Worm (Caenorhabditis elegans) whole organism, L3 larva: Measurements from ENCODE around the gene ZK470.4.
A peak's percentile ranks its signal among the peaks of the same experiment; 100 is the strongest.

Experiments used
- R02D3.7 ChIP-seq: fragments of 150-350 bp; optimal IDR thresholded peaks from 2 replicates; lab custom pipeline; 2014; ENCODE audit warnings: missing biosample characterization, missing genetic modification characterization
- ZK546.5 ChIP-seq: sonication (generic microtip); optimal IDR thresholded peaks from 2 replicates; lab custom pipeline; 2017; ENCODE audit warnings: missing biosample characterization, missing genetic modification characterization
- ceh-28 ChIP-seq: fragments of 150-350 bp; optimal IDR thresholded peaks from 2 replicates; lab custom pipeline; 2014; ENCODE audit warnings: missing biosample characterization, missing genetic modification reagents, missing genetic modification characterization
- daf-12 ChIP-seq: fragments of 150-350 bp; optimal IDR thresholded peaks from 2 replicates; lab custom pipeline; 2014; ENCODE audit warnings: missing biosample characterization, missing genetic modification reagents, missing genetic modification characterization
- egl-27 ChIP-seq: sonication (generic microtip); optimal IDR thresholded peaks from 4 replicates; lab custom pipeline; 2017; ENCODE audit warnings: missing biosample characterization, missing genetic modification reagents, missing genetic modification characterization
- egl-5 ChIP-seq: fragments of 150-350 bp; optimal IDR thresholded peaks from 2 replicates; lab custom pipeline; 2017; ENCODE audit warnings: missing biosample characterization, missing genetic modification reagents, missing genetic modification characterization, inconsistent platforms
- elt-1 ChIP-seq: fragments of 150-350 bp; optimal IDR thresholded peaks from 2 replicates; lab custom pipeline; 2014; ENCODE audit warnings: missing biosample characterization, missing genetic modification characterization
- elt-2 ChIP-seq: sonication (generic microtip); optimal IDR thresholded peaks from 2 replicates; lab custom pipeline; 2016; ENCODE audit warnings: missing genetic modification reagents, mild to moderate bottlenecking, missing genetic modification characterization, missing compliant biosample characterization
- elt-3 ChIP-seq, 3 experiments: fragments of 150-350 bp in 1 of 3; sonication (generic microtip) in 2 of 3; optimal IDR thresholded peaks; 2 replicates in 2 of 3; 4 replicates in 1 of 3; lab custom pipeline; 2014 to 2017; ENCODE audit warnings: missing biosample characterization in 3 of 3, missing genetic modification characterization in 3 of 3
- eor-1 ChIP-seq, 2 experiments: fragments of 150-350 bp; optimal IDR thresholded peaks; 2 replicates each; lab custom pipeline; 2014 to 2018; ENCODE audit warnings: missing biosample characterization in 2 of 2, missing genetic modification characterization in 2 of 2
- fkh-10 ChIP-seq: sonication (generic microtip); optimal IDR thresholded peaks from 2 replicates; lab custom pipeline; 2017; ENCODE audit warnings: missing biosample characterization, missing genetic modification reagents, missing genetic modification characterization
- fkh-2 ChIP-seq: fragments of 150-350 bp; optimal IDR thresholded peaks from 2 replicates; lab custom pipeline; 2014; ENCODE audit warnings: missing biosample characterization, missing genetic modification reagents, missing genetic modification characterization
- fos-1 ChIP-seq: fragments of 150-350 bp; optimal IDR thresholded peaks from 2 replicates; lab custom pipeline; 2014; ENCODE audit warnings: missing biosample characterization, missing genetic modification characterization
- hmg-11 ChIP-seq: sonication (generic microtip); optimal IDR thresholded peaks from 2 replicates; lab custom pipeline; 2016; ENCODE audit warnings: missing genetic modification characterization, missing compliant biosample characterization
- jun-1 ChIP-seq: fragments of 150-350 bp; optimal IDR thresholded peaks from 2 replicates; lab custom pipeline; 2014; ENCODE audit warnings: missing biosample characterization, missing genetic modification reagents, missing genetic modification characterization
- lin-15B ChIP-seq: fragments of 150-350 bp; optimal IDR thresholded peaks from 2 replicates; lab custom pipeline; 2014; ENCODE audit warnings: missing biosample characterization, missing genetic modification characterization
- lin-39 ChIP-seq: fragments of 150-350 bp; optimal IDR thresholded peaks from 2 replicates; lab custom pipeline; 2018; ENCODE audit warnings: missing biosample characterization, missing genetic modification reagents, missing genetic modification characterization
- lsy-12 ChIP-seq: sonication (generic microtip); optimal IDR thresholded peaks from 2 replicates; lab custom pipeline; 2016; ENCODE audit warnings: mild to moderate bottlenecking, missing genetic modification characterization, missing compliant biosample characterization
- mdl-1 ChIP-seq: fragments of 150-350 bp; optimal IDR thresholded peaks from 2 replicates; lab custom pipeline; 2014; ENCODE audit warnings: missing biosample characterization, missing genetic modification characterization
- nfya-1 ChIP-seq: sonication (generic microtip); optimal IDR thresholded peaks from 2 replicates; lab custom pipeline; 2017; ENCODE audit warnings: missing genetic modification characterization, mild to moderate bottlenecking, missing compliant biosample characterization, antibody characterized with exemption, moderate library complexity; ENCODE audit not compliant: insufficient read depth
- nhr-11 ChIP-seq: fragments of 150-350 bp; optimal IDR thresholded peaks from 2 replicates; lab custom pipeline; 2014; ENCODE audit warnings: missing biosample characterization, missing genetic modification characterization
- nhr-12 ChIP-seq: fragments of 150-350 bp; optimal IDR thresholded peaks from 2 replicates; lab custom pipeline; 2014; ENCODE audit warnings: missing biosample characterization, missing genetic modification characterization
- nhr-23 ChIP-seq: fragments of 150-350 bp; optimal IDR thresholded peaks from 2 replicates; lab custom pipeline; 2014; ENCODE audit warnings: missing biosample characterization, missing genetic modification reagents, missing genetic modification characterization
- nhr-237 ChIP-seq: fragments of 150-350 bp; optimal IDR thresholded peaks from 2 replicates; lab custom pipeline; 2014; ENCODE audit warnings: missing biosample characterization, missing genetic modification characterization
- nhr-25 ChIP-seq: sonication (generic microtip); optimal IDR thresholded peaks from 2 replicates; lab custom pipeline; 2017; ENCODE audit warnings: missing biosample characterization, missing genetic modification characterization
- nhr-43 ChIP-seq: sonication (generic microtip); optimal IDR thresholded peaks from 2 replicates; lab custom pipeline; 2016; ENCODE audit warnings: mild to moderate bottlenecking, missing genetic modification characterization, missing compliant biosample characterization; ENCODE audit not compliant: poor library complexity, severe bottlenecking
- nhr-67 ChIP-seq: fragments of 150-350 bp; optimal IDR thresholded peaks from 2 replicates; lab custom pipeline; 2014; ENCODE audit warnings: missing biosample characterization, missing genetic modification characterization
- nhr-77 ChIP-seq: fragments of 150-350 bp; optimal IDR thresholded peaks from 2 replicates; lab custom pipeline; 2014; ENCODE audit warnings: missing biosample characterization, missing genetic modification characterization
- pha-4 ChIP-seq: fragments of 150-350 bp; optimal IDR thresholded peaks from 2 replicates; lab custom pipeline; 2014; ENCODE audit warnings: missing biosample characterization, missing genetic modification reagents, missing genetic modification characterization
- pqm-1 ChIP-seq: fragments of 150-350 bp; optimal IDR thresholded peaks from 2 replicates; lab custom pipeline; 2017; ENCODE audit warnings: missing biosample characterization, missing genetic modification characterization, inconsistent platforms
- sea-2 ChIP-seq: fragments of 150-350 bp; sonication (generic microtip); optimal IDR thresholded peaks from 4 replicates; lab custom pipeline; 2014; ENCODE audit warnings: missing biosample characterization, missing genetic modification reagents, missing genetic modification characterization
- skn-1 ChIP-seq: fragments of 150-350 bp; optimal IDR thresholded peaks from 2 replicates; lab custom pipeline; 2014; ENCODE audit warnings: missing biosample characterization, missing genetic modification characterization
- snpc-4 ChIP-seq: fragments of 150-350 bp; optimal IDR thresholded peaks from 2 replicates; lab custom pipeline; 2014; ENCODE audit warnings: missing biosample characterization, missing genetic modification characterization
- tbx-2 ChIP-seq: sonication (generic microtip); optimal IDR thresholded peaks from 2 replicates; lab custom pipeline; 2016; ENCODE audit warnings: mild to moderate bottlenecking, missing genetic modification characterization, missing compliant biosample characterization
- unc-39 ChIP-seq: sonication (generic microtip); optimal IDR thresholded peaks from 4 replicates; lab custom pipeline; 2017; ENCODE audit warnings: missing biosample characterization, missing genetic modification characterization
- zag-1 ChIP-seq: fragments of 150-350 bp; optimal IDR thresholded peaks from 2 replicates; lab custom pipeline; 2014; ENCODE audit warnings: missing biosample characterization, missing genetic modification characterization
- ztf-11 ChIP-seq: fragments of 150-350 bp; optimal IDR thresholded peaks from 2 replicates; lab custom pipeline; 2014; ENCODE audit warnings: missing biosample characterization, missing genetic modification characterization
- ztf-4 ChIP-seq: fragments of 150-350 bp; optimal IDR thresholded peaks from 2 replicates; lab custom pipeline; 2014; ENCODE audit warnings: missing biosample characterization, missing genetic modification characterization

ZK470.4 gene

DNA sequence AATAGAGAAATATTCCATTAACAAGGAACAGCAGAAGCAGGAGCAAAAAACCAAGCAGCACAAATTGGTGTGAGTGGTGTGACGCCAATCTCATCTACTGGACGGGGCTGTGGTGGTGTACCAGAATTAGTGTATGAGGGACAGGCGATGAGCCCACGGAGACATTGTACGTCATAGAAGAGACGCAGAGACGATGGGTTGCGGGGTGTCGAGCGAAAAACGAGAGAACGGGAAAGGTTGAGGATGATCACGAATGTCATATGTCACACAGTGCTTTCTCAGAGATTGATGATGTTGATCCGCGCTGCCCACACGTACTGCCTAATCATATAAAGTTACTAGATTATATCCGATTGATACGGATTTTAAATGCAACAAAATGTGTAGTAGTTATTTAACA, 18.3 kb upstream of the ZK470.4 start (continued):
- TF ChIP-seq lin-15B (tag; lab: Kevin White, UChicago) = no peak
- TF ChIP-seq zag-1 = no peak
- TF ChIP-seq, all 47 proteins: peak for 6

ce11 chrX:4154784-4155183, 15.2 kb upstream of the ZK470.4 start:
- no peak for TF ChIP-seq nhr-237 (tag; lab: Kevin White, UChicago)
- TF ChIP-seq ceh-28 = no peak
- no peak for TF ChIP-seq elt-2 (tag; lab: Kevin White, UChicago)
- peak; percentile 82 for TF ChIP-seq egl-5 (tag; lab: Kevin White, UChicago)
- no peak for TF ChIP-seq ZK546.5 (tag; lab: Kevin White, UChicago)
- TF ChIP-seq R02D3.7 (tag; lab: Kevin White, UChicago) = no peak
- no peak for TF ChIP-seq nhr-67 (tag; lab: Kevin White, UChicago)
- TF ChIP-seq elt-3 (tag; optimal IDR thresholded peaks at IDR 0.05; lab: Kevin White, UChicago) = no peak
- TF ChIP-seq lin-39 = peak; percentile 92
- TF ChIP-seq fos-1 (tag; lab: Kevin White, UChicago) = no peak
- no peak for TF ChIP-seq zag-1
- TF ChIP-seq ztf-11 = no peak
- TF ChIP-seq nfya-1 (tag; lab: Kevin White, UChicago) = peak; percentile 24
- no peak for TF ChIP-seq pha-4 (tag; lab: Kevin White, UChicago)
- TF ChIP-seq, all 47 proteins: peak for 3

- no peak for TF ChIP-seq elt-1
- peak; percentile 21 for TF ChIP-seq egl-5 (tag; lab: Kevin White, UChicago)
- no peak for TF ChIP-seq eor-1 (tag; optimal IDR thresholded peaks at IDR 0.05; lab: Kevin White, UChicago)
Observed at ce11 chrX:4153343-4153742, 13.8 kb upstream of the ZK470.4 start, which contains the start of gene nck-1. TSS of gene nck-1 (minus strand) at chrX:4153443.

DNA sequence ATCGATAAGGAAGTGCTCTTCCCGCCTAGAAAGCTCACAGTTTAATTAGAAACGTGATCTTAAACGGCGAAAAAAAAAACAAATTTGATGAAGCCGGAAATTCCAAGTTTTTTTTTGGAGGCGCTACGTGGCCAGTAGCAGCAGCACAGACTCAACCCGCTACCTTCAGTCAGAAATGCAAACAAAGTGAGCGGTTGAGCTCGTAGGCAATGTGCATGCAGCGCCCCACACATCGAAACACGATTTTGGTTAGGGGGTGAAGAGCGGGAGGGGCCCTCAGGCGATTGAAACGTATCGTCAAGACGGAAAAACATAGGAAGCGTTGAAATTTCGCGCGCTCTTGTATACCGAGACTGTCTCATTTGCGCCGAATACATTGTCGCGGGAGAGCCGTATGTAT, 11.6 kb upstream of the ZK470.4 start:
- no peak for TF ChIP-seq unc-39 (tag; lab: Kevin White, UChicago)
- no peak for TF ChIP-seq ZK546.5 (tag; lab: Kevin White, UChicago)
- no peak for TF ChIP-seq fos-1 (tag; lab: Kevin White, UChicago)
- TF ChIP-seq nhr-12 (tag; lab: Kevin White, UChicago) = no peak
- no peak for TF ChIP-seq nhr-11 (tag; lab: Kevin White, UChicago)
- no peak for TF ChIP-seq egl-27 (tag; lab: Kevin White, UChicago)
- TF ChIP-seq elt-2 (tag; lab: Kevin White, UChicago) = no peak
- TF ChIP-seq tbx-2 (tag; lab: Kevin White, UChicago) = no peak
- TF ChIP-seq ztf-4 (tag; lab: Kevin White, UChicago) = no peak
- no peak for TF ChIP-seq R02D3.7 (tag; lab: Kevin White, UChicago)
- TF ChIP-seq zag-1 = no peak
- no peak for TF ChIP-seq skn-1 (tag; lab: Kevin White, UChicago)
- TF ChIP-seq egl-5 (tag; lab: Kevin White, UChicago) = no peak
- no peak for TF ChIP-seq lin-15B (tag; lab: Kevin White, UChicago)
- no peak for TF ChIP-seq nhr-67 (tag; lab: Kevin White, UChicago)
- no peak for TF ChIP-seq fkh-2 (tag; lab: Kevin White, UChicago)

DNA sequence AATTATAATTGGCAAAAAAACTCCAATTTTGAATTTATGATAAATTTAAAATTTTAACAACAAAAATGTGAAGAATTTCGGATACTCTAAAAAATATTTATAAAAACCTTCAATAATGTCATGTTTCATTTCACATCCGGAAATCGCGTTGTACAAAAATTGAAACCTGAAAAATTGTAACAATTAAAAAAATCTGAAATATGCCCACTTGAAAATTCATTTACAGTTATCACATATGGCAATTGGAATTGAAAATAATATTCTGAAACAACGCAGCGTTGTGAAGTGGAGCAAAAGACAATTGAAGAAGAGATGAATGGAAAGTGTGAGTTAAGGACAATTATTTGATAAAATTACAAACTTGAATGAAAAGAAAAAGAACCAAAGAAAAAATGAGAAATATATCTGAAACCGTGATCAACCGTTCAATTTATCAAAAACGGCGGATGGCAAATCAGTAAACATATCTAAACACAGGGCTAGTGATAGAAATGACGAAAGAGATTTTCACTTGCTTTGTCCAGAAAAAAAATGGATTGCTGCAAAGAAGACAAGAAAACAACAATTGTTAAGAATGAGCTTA, 9.0 kb upstream of the ZK470.4 start:
- no peak for TF ChIP-seq daf-12 (tag; lab: Kevin White, UChicago)
- peak; percentile 16 for TF ChIP-seq nhr-43 (tag; lab: Kevin White, UChicago)
- no peak for TF ChIP-seq snpc-4 (tag; lab: Kevin White, UChicago)
- TF ChIP-seq unc-39 (tag; lab: Kevin White, UChicago) = no peak

ce11 chrX:4147600-4148448, 8.3 kb upstream of the ZK470.4 start:
- TF ChIP-seq eor-1 (tag; optimal IDR thresholded peaks at IDR 0.05; lab: Kevin White, UChicago) (no peak), ZK546.5 (tag; lab: Kevin White, UChicago) (no peak), egl-5 (tag; lab: Kevin White, UChicago) (no peak), hmg-11 (tag; lab: Kevin White, UChicago) (no peak), mdl-1 (no peak), nhr-23 (tag; lab: Kevin White, UChicago) (peak; percentile 55), sea-2 (no peak), nhr-11 (tag; lab: Kevin White, UChicago) (no peak), nhr-25 (tag; lab: Kevin White, UChicago) (peak; percentile 89), egl-27 (tag; lab: Kevin White, UChicago) (no peak), fkh-10 (GFP tag; lab: Kevin White, UChicago) (no peak), fos-1 (tag; lab: Kevin White, UChicago) (no peak), skn-1 (tag; lab: Kevin White, UChicago) (no peak), jun-1 (tag; lab: Kevin White, UChicago) (no peak), pha-4 (tag; lab: Kevin White, UChicago) (peak; percentile 38), nhr-77 (no peak), lsy-12 (tag; lab: Kevin White, UChicago) (peak; percentile 23), ceh-28 (no peak), nhr-43 (tag; lab: Kevin White, UChicago) (peak; percentile 54), elt-1 (no peak), nhr-67 (tag; lab: Kevin White, UChicago) (no peak), pqm-1 (no peak)
